Worm (Caenorhabditis elegans): ENCODE measurements around the gene C23G10.1.

DNA sequence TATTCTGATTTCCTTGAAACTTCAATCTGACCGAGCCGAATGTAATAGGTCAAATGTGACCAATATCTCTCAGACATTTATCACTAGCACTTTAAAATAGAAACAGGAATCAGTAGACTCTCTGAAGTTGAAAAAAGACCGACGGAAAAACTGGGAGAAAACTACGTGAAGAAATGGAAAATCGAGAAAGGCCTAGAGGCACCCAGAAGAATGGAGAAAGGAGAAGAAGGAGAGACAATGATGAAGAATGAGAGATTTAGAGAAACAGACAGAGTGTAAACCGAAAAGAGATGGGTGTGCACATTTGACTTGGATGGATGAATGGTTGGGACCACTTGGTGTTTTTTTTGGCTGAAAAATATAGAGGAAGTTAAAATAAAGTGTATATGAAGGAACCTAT is 39.0 kb upstream of the C23G10.1 start:
- TF ChIP-seq zfp-3 (GFP tag; conservative IDR thresholded peaks at IDR 0.05): 0 out of 2 replicates have a peak, but pooled peaks have one; percentile 31
- no peak; the same call in 1 of the 2 replicates for TF ChIP-seq pha-4 (GFP tag; IDR thresholded peaks at IDR 0.05)
- TF ChIP-seq pha-4 (tag; optimal IDR thresholded peaks at IDR 0.05): no peak
- TF ChIP-seq arid-1 (GFP tag; conservative IDR thresholded peaks at IDR 0.05): no peak
- TF ChIP-seq nhr-76 (tag; optimal IDR thresholded peaks at IDR 0.05): no peak
- TF ChIP-seq lin-39 (tag; optimal IDR thresholded peaks at IDR 0.05): no peak
- TF ChIP-seq aly-2 (tag; optimal IDR thresholded peaks at IDR 0.05): no peak

All from whole organism, L4 larva.